Fruit fly (Drosophila melanogaster): ENCODE data around the gene CG9004.

The CG9004 gene

DNA sequence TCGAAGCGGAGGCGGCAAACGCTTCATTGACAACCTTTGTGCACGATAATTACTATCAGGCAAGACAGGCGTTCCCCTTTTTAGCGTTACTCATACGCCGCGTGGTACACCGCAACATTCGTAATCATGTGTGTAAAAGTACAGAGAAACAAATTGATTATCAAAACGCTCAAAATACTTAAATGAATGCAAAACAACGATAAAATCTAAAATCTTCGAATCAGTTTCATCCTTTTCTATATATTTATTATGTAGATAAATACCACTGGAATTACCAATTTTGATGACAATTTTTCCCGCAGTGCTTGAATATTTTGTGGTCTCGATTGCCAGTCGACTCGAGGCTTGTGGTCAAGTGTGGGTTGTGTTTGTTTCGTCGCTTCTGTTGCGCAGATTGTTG is 37.3 kb downstream of the CG9004 start (continued):
- TF ChIP-seq Max (GFP tag; optimal IDR thresholded peaks at IDR 0.05) (no peak), ATbp (GFP tag; optimal IDR thresholded peaks at IDR 0.05) (no peak), pzg (GFP tag; optimal IDR thresholded peaks at IDR 0.05) (no peak), gro (GFP tag; optimal IDR thresholded peaks at IDR 0.05) (no peak), D19A (tag; optimal IDR thresholded peaks at IDR 0.05) (no peak), pb (GFP tag; optimal IDR thresholded peaks at IDR 0.05) (no peak), gsb-n (tag; optimal IDR thresholded peaks at IDR 0.05) (no peak), CG30431 (GFP tag; optimal IDR thresholded peaks at IDR 0.05) (no peak), CG8478 (optimal IDR thresholded peaks at IDR 0.05) (no peak), C15 (GFP tag; IDR thresholded peaks at IDR 0.05) (no peak), Pdp1 (GFP tag; optimal IDR thresholded peaks at IDR 0.05) (peak in 1 of 2 experiments; percentile 21), unc-4 (GFP tag; IDR thresholded peaks at IDR 0.05; ENCODE audit: partially characterized antibody) (no peak), CG13775 (GFP tag; optimal IDR thresholded peaks at IDR 0.05) (no peak), yki (optimal IDR thresholded peaks at IDR 0.05) (no peak), sqz (GFP tag; optimal IDR thresholded peaks at IDR 0.05) (no peak), Aef1 (GFP tag; IDR thresholded peaks at IDR 0.05) (peak; percentile 41; the same call in 1 of the 3 replicates), CG18599 (GFP tag; optimal IDR thresholded peaks at IDR 0.05) (peak; percentile 80), Usf (GFP tag; optimal IDR thresholded peaks at IDR 0.05) (no peak), CG14441 (GFP tag; IDR thresholded peaks at IDR 0.05) (no peak), CG2129 (GFP tag; IDR thresholded peaks at IDR 0.05; ENCODE audit: partially characterized antibody) (no peak), Doc2 (GFP tag; IDR thresholded peaks at IDR 0.05) (no peak), kni (GFP tag; optimal IDR thresholded peaks at IDR 0.05) (no peak), Blimp-1 (GFP tag; optimal IDR thresholded peaks at IDR 0.05) (peak; percentile 12), Sox100B (GFP tag; optimal IDR thresholded peaks at IDR 0.05) (no peak), mld (GFP tag; IDR thresholded peaks at IDR 0.05; ENCODE audit: partially characterized antibody) (no peak), shn (GFP tag; optimal IDR thresholded peaks at IDR 0.05) (no peak), Nf-YB (GFP tag; optimal IDR thresholded peaks at IDR 0.05) (no peak), CG11695 (GFP tag; IDR thresholded peaks at IDR 0.05) (peak; percentile 37; the same call in 1 of the 3 replicates), Ptx1 (GFP tag; IDR thresholded peaks at IDR 0.05) (peak; percentile 23; the same call in 1 of the 2 replicates), GATAe (GFP tag; conservative IDR thresholded peaks at IDR 0.05) (no peak), schlank (tag; optimal IDR thresholded peaks at IDR 0.05) (no peak), az2 (GFP tag; optimal IDR thresholded peaks at IDR 0.05) (no peak), CG10431 (GFP tag; optimal IDR thresholded peaks at IDR 0.05) (no peak), CG15601 (tag; optimal IDR thresholded peaks at IDR 0.05) (no peak), CG2202 (tag; optimal IDR thresholded peaks at IDR 0.05) (no peak), CG13296 (GFP tag; optimal IDR thresholded peaks at IDR 0.05) (no peak), CG11504 (tag; optimal IDR thresholded peaks at IDR 0.05) (peak; percentile 70), Sry-β (GFP tag; optimal IDR thresholded peaks at IDR 0.05) (no peak), hth (optimal IDR thresholded peaks at IDR 0.05) (no peak), CG18262 (tag; optimal IDR thresholded peaks at IDR 0.05) (no peak), dmrt11E (tag; optimal IDR thresholded peaks at IDR 0.05) (no peak), fd96Cb (tag; optimal IDR thresholded peaks at IDR 0.05) (peak; percentile 5), dmrt99B (tag; optimal IDR thresholded peaks at IDR 0.05) (no peak), CG9817 (tag; optimal IDR thresholded peaks at IDR 0.05) (no peak), Ets97D (GFP tag; optimal IDR thresholded peaks at IDR 0.05) (no peak), gt (GFP tag; IDR thresholded peaks at IDR 0.05) (no peak), CG9215 (GFP tag; IDR thresholded peaks at IDR 0.05) (no peak), CG6765 (GFP tag; optimal IDR thresholded peaks at IDR 0.05) (no peak), Atf-2 (GFP tag; optimal IDR thresholded peaks at IDR 0.05) (no peak), Fer2 (tag; optimal IDR thresholded peaks at IDR 0.05) (no peak), vnd (GFP tag; IDR thresholded peaks at IDR 0.05; ENCODE audit: partially characterized antibody) (no peak), CG12104 (GFP tag; optimal IDR thresholded peaks at IDR 0.05) (no peak)
